Worm (Caenorhabditis elegans) whole organism, mixed stage, embryonic: ENCODE results near the gene cyb-2.1.

Source experiments
- M03D4.4 ChIP-seq: sonication (generic microtip); optimal IDR thresholded peaks from 2 replicates; lab custom pipeline; 2017; ENCODE audit warnings: mild to moderate bottlenecking, missing genetic modification characterization, missing compliant biosample characterization
- bed-3 ChIP-seq: fragments of 200-800 bp; sonication (Bioruptor generic); optimal IDR thresholded peaks from 3 replicates; lab custom pipeline; 2018; ENCODE audit warnings: mild to moderate bottlenecking, missing genetic modification characterization, moderate library complexity, missing compliant biosample characterization
- blmp-1 ChIP-seq: fragments of 150-350 bp; optimal IDR thresholded peaks from 2 replicates; lab custom pipeline; 2014; ENCODE audit warnings: missing biosample characterization, missing genetic modification characterization
- ceh-39 ChIP-seq: fragments of 150-350 bp; optimal IDR thresholded peaks from 2 replicates; lab custom pipeline; 2014; ENCODE audit warnings: missing biosample characterization, missing genetic modification characterization
- ceh-83 ChIP-seq: fragments of 200-800 bp; sonication (Bioruptor generic); optimal IDR thresholded peaks from 2 replicates; lab custom pipeline; 2018; ENCODE audit warnings: mild to moderate bottlenecking, missing genetic modification characterization, missing compliant biosample characterization
- ces-1 ChIP-seq: fragments of 150-350 bp; optimal IDR thresholded peaks from 2 replicates; lab custom pipeline; 2014; ENCODE audit warnings: missing biosample characterization, missing genetic modification reagents, missing genetic modification characterization
- cnd-1 ChIP-seq: fragments of 200-800 bp; sonication (Bioruptor generic); optimal IDR thresholded peaks from 2 replicates; lab custom pipeline; 2018; ENCODE audit warnings: mild to moderate bottlenecking, missing genetic modification characterization, missing compliant biosample characterization
- drap-1 ChIP-seq: fragments of 200-800 bp; sonication (Bioruptor generic); optimal IDR thresholded peaks from 3 replicates; lab custom pipeline; 2018; ENCODE audit warnings: mild to moderate bottlenecking, missing genetic modification characterization, missing compliant biosample characterization
- elt-1 ChIP-seq: sonication (generic microtip); optimal IDR thresholded peaks from 2 replicates; lab custom pipeline; 2017; ENCODE audit warnings: missing genetic modification characterization, mild to moderate bottlenecking, missing compliant biosample characterization, antibody characterized with exemption, moderate library complexity, borderline replicate concordance; ENCODE audit not compliant: insufficient read depth
- elt-3 ChIP-seq: fragments of 150-350 bp; optimal IDR thresholded peaks from 2 replicates; lab custom pipeline; 2014; ENCODE audit warnings: missing biosample characterization, missing genetic modification characterization
- flh-1 ChIP-seq: fragments of 200-800 bp; sonication (Bioruptor generic); optimal IDR thresholded peaks from 2 replicates; lab custom pipeline; 2018; ENCODE audit warnings: mild to moderate bottlenecking, missing genetic modification characterization, moderate library complexity, missing compliant biosample characterization
- ham-2 ChIP-seq: fragments of 200-800 bp; sonication (Bioruptor generic); optimal IDR thresholded peaks from 2 replicates; lab custom pipeline; 2018; ENCODE audit warnings: mild to moderate bottlenecking, missing genetic modification characterization, missing compliant biosample characterization
- hlh-1 ChIP-seq: fragments of 150-350 bp; optimal IDR thresholded peaks from 2 replicates; lab custom pipeline; 2014; ENCODE audit warnings: missing biosample characterization, missing genetic modification reagents, missing genetic modification characterization
- lin-13 ChIP-seq: fragments of 150-350 bp; optimal IDR thresholded peaks from 2 replicates; lab custom pipeline; 2014; ENCODE audit warnings: missing biosample characterization, missing genetic modification characterization
- lin-32 ChIP-seq: fragments of 200-800 bp; sonication (Bioruptor generic); optimal IDR thresholded peaks from 2 replicates; lab custom pipeline; 2018; ENCODE audit warnings: mild to moderate bottlenecking, missing genetic modification characterization, missing compliant biosample characterization
- lsy-2 ChIP-seq: fragments of 150-350 bp; optimal IDR thresholded peaks from 2 replicates; lab custom pipeline; 2014; ENCODE audit warnings: missing biosample characterization, missing genetic modification characterization
- mab-5 ChIP-seq: fragments of 150-350 bp; optimal IDR thresholded peaks from 2 replicates; lab custom pipeline; 2014; ENCODE audit warnings: missing biosample characterization, missing genetic modification characterization
- mep-1 ChIP-seq: fragments of 150-350 bp; optimal IDR thresholded peaks from 2 replicates; lab custom pipeline; 2017; ENCODE audit warnings: missing biosample characterization, missing genetic modification reagents, missing genetic modification characterization, inconsistent platforms
- mls-2 ChIP-seq: sonication (generic microtip); optimal IDR thresholded peaks from 2 replicates; lab custom pipeline; 2016; ENCODE audit warnings: mild to moderate bottlenecking, missing genetic modification characterization, moderate library complexity, missing compliant biosample characterization
- nhr-12 ChIP-seq: fragments of 150-350 bp; optimal IDR thresholded peaks from 2 replicates; lab custom pipeline; 2014; ENCODE audit warnings: missing biosample characterization, missing genetic modification characterization
- nhr-2 ChIP-seq: fragments of 150-350 bp; optimal IDR thresholded peaks from 2 replicates; lab custom pipeline; 2014; ENCODE audit warnings: missing biosample characterization, missing genetic modification characterization
- nhr-237 ChIP-seq: fragments of 150-350 bp; optimal IDR thresholded peaks from 2 replicates; lab custom pipeline; 2014; ENCODE audit warnings: missing biosample characterization, missing genetic modification characterization
- nhr-28 ChIP-seq: fragments of 150-350 bp; optimal IDR thresholded peaks from 2 replicates; lab custom pipeline; 2014; ENCODE audit warnings: missing biosample characterization, missing genetic modification characterization
- nhr-76 ChIP-seq: sonication (generic microtip); optimal IDR thresholded peaks from 2 replicates; lab custom pipeline; 2017; ENCODE audit warnings: missing biosample characterization, missing genetic modification characterization
- pha-4 ChIP-seq: fragments of 150-350 bp; optimal IDR thresholded peaks from 2 replicates; lab custom pipeline; 2018; ENCODE audit warnings: missing biosample characterization, missing genetic modification reagents, missing genetic modification characterization
- sem-2 ChIP-seq: fragments of 200-800 bp; sonication (Bioruptor generic); optimal IDR thresholded peaks from 2 replicates; lab custom pipeline; 2018; ENCODE audit warnings: mild to moderate bottlenecking, missing genetic modification characterization, missing compliant biosample characterization
- snpc-4 ChIP-seq: fragments of 150-350 bp; optimal IDR thresholded peaks from 2 replicates; lab custom pipeline; 2014; ENCODE audit warnings: missing biosample characterization, missing genetic modification characterization
- sptf-1 ChIP-seq: sonication (generic microtip); optimal IDR thresholded peaks from 2 replicates; lab custom pipeline; 2017; ENCODE audit warnings: mild to moderate bottlenecking, missing genetic modification characterization, moderate library complexity, missing compliant biosample characterization
- tbx-8 ChIP-seq: fragments of 200-800 bp; sonication (Bioruptor generic); optimal IDR thresholded peaks from 2 replicates; lab custom pipeline; 2018; ENCODE audit warnings: mild to moderate bottlenecking, missing genetic modification characterization, moderate library complexity, missing compliant biosample characterization
- unc-120 ChIP-seq: sonication (generic microtip); optimal IDR thresholded peaks from 2 replicates; lab custom pipeline; 2017; ENCODE audit warnings: missing genetic modification characterization, missing compliant biosample characterization; ENCODE audit not compliant: poor library complexity, severe bottlenecking
- unc-39 ChIP-seq: fragments of 150-350 bp; optimal IDR thresholded peaks from 2 replicates; lab custom pipeline; 2014; ENCODE audit warnings: missing biosample characterization, missing genetic modification characterization
- unc-62 ChIP-seq: fragments of 150-350 bp; optimal IDR thresholded peaks from 2 replicates; lab custom pipeline; 2014; ENCODE audit warnings: missing biosample characterization, missing genetic modification reagents, missing genetic modification characterization
- zip-8 ChIP-seq: fragments of 150-350 bp; optimal IDR thresholded peaks from 2 replicates; lab custom pipeline; 2014; ENCODE audit warnings: missing biosample characterization, missing genetic modification characterization
- ztf-11 ChIP-seq: fragments of 150-350 bp; optimal IDR thresholded peaks from 2 replicates; lab custom pipeline; 2014; ENCODE audit warnings: missing biosample characterization, missing genetic modification characterization

cyb-2.1 gene

DNA sequence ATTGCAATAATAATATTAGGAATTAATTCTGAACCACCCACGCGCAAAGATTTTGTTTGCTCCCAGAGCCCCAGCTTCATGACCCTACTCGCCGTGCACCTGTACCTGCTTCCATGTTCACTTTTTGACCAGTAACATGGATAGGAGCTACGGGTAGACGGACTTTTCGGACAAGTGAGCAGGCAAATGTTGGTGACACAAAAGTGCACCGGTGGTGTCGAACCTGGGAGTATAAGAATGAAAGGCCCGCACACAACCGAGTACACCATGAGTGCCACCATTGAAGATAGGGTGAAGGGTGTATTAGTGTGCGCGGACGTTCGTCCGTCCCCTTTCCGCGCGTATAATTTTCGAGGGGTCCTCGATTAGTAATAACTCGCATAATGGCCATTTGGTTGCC lies 40.2 kb downstream of the cyb-2.1 start (continued):
- TF ChIP-seq bed-3, result peak; percentile 95
- TF ChIP-seq, all 35 proteins: peak for 31

DNA sequence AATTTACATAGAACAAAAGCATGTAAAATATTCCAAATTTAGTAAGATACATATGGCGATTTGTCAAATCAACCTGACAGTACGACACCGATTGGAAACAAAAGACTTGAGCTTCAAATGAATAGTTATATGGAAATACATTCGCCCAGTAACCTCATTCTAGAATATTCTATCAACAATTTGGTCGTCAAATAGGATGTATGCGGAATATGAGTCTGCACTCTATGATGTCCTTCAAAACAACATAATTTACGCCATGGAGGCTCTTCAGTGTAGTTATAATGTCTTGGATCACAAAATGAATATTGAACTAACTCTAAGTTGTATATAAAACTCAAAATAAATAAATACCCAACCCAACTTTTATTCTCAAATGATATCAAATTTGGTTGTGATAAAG lies 40.9 kb downstream of the cyb-2.1 start:
- TF ChIP-seq ces-1, result peak; percentile 44
- TF ChIP-seq ceh-39, result peak; percentile 35
- no peak for TF ChIP-seq cnd-1 (tag; lab: Kevin White, UChicago)
- no peak for TF ChIP-seq bed-3
- no peak for TF ChIP-seq tbx-8 (GFP tag; lab: Kevin White, UChicago)
- TF ChIP-seq pha-4 (tag; lab: Kevin White, UChicago), result peak; percentile 7
- TF ChIP-seq nhr-76, result no peak

DNA sequence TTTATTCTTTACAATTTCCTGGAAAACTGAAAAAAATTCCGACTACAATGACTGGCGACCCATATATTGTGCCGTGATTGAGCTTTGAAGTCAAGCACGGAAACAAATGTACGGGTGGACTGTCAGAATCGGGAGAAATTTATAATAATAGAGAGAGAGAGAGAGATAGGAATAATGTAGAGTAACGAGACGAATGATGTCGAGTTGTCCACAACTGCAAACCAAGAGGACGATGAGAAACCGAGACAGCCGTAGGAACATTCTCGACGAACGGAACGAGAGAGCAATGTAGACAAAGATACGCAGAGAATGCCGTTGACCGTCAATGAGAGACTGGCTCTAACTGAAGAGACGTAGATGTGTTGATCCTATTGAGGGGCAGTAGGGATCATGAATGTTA lies 41.8 kb downstream of the cyb-2.1 start:
- TF ChIP-seq sptf-1 (tag; lab: Kevin White, UChicago), result no peak
- no peak for TF ChIP-seq ceh-83 (GFP tag; lab: Kevin White, UChicago)
- TF ChIP-seq nhr-76, result no peak
- TF ChIP-seq nhr-2 (tag; lab: Kevin White, UChicago), result no peak
- TF ChIP-seq hlh-1 (tag; lab: Kevin White, UChicago), result peak; percentile 6
- no peak for TF ChIP-seq sem-2
- peak; percentile 90 for TF ChIP-seq lin-13
- TF ChIP-seq ces-1, result peak; percentile 72
- TF ChIP-seq cnd-1 (tag; lab: Kevin White, UChicago), result peak; percentile 35
- TF ChIP-seq tbx-8 (GFP tag; lab: Kevin White, UChicago), result no peak
- peak; percentile 80 for TF ChIP-seq mep-1 (tag; lab: Kevin White, UChicago)
- peak; percentile 5 for TF ChIP-seq lin-32 (GFP tag; lab: Kevin White, UChicago)
- TF ChIP-seq drap-1 (GFP tag; lab: Kevin White, UChicago), result peak; percentile 1
- TF ChIP-seq mls-2 (tag; lab: Kevin White, UChicago), result peak; percentile 84
- no peak for TF ChIP-seq bed-3
- peak; percentile 98 for TF ChIP-seq unc-62
- TF ChIP-seq unc-120 (tag; lab: Kevin White, UChicago), result peak; percentile 42
- no peak for TF ChIP-seq nhr-12 (tag; lab: Kevin White, UChicago)
- TF ChIP-seq flh-1 (GFP tag; lab: Kevin White, UChicago), result no peak
- peak; percentile 72 for TF ChIP-seq elt-1
- peak; percentile 23 for TF ChIP-seq M03D4.4 (tag; lab: Kevin White, UChicago)
- no peak for TF ChIP-seq nhr-237
- peak; percentile 38 for TF ChIP-seq elt-3 (tag; lab: Kevin White, UChicago)
- TF ChIP-seq zip-8 (tag; lab: Kevin White, UChicago), result no peak
- TF ChIP-seq mab-5, result no peak
- peak; percentile 71 for TF ChIP-seq lsy-2 (tag; lab: Kevin White, UChicago)
- no peak for TF ChIP-seq blmp-1 (tag; lab: Kevin White, UChicago)
- TF ChIP-seq ztf-11 (tag; lab: Kevin White, UChicago), result no peak
- peak; percentile 97 for TF ChIP-seq pha-4 (tag; lab: Kevin White, UChicago)
- TF ChIP-seq unc-39 (tag; lab: Kevin White, UChicago), result no peak
- no peak for TF ChIP-seq nhr-28 (tag; lab: Kevin White, UChicago)
- peak; percentile 69 for TF ChIP-seq ceh-39

DNA sequence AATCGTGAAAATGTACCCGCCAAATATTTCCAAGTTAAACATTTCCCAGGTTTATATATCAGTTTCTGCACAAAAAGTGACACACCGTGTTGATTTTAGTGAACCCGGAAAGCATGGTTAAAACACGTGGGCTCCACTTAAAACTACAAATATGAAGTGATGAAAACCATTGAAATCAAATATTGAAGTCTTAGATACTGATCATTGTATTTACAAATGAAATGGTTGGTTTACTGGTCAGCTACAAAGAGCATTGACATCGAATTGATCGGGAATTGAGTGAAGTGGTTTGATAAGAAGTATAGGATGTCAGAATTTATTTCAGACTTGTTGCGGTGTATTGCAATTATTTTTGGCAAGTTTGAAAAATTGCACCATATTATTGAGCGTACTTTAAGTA lies 43.6 kb downstream of the cyb-2.1 start, which contains the start of gene hrg-5:
Gene hrg-5 (minus strand): TSS at position 17 of the 400 bp plus-strand sequence.
- TF ChIP-seq mab-5 (no peak), nhr-28 (tag; lab: Kevin White, UChicago) (no peak), mep-1 (tag; lab: Kevin White, UChicago) (no peak), bed-3 (no peak)

DNA sequence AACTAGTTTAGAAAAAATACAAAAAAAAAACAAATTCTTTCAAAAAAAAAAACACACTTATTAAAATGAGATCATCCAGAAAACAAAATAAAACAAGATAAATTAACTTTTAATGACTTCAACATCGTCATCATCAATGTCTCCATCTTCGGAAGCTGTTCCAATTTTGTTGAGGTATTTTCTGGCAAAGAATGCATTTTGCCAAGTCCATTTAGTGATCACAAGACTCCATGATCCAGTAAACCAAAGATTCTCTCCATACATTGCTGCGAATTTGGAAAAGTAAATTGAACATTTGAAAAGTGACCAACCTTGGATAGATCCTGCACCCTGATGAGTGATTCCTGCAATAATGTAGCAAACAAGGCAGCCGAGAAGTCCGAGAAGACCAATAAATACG lies 44.3 kb downstream of the cyb-2.1 start:
- TF ChIP-seq mep-1 (tag; lab: Kevin White, UChicago) (no peak), lsy-2 (tag; lab: Kevin White, UChicago) (no peak), cnd-1 (tag; lab: Kevin White, UChicago) (no peak), mls-2 (tag; lab: Kevin White, UChicago) (no peak), M03D4.4 (tag; lab: Kevin White, UChicago) (no peak), pha-4 (tag; lab: Kevin White, UChicago) (no peak), ceh-39 (no peak), zip-8 (tag; lab: Kevin White, UChicago) (no peak), sem-2 (no peak), blmp-1 (tag; lab: Kevin White, UChicago) (no peak), snpc-4 (tag; lab: Kevin White, UChicago) (no peak), lin-13 (no peak), ham-2 (GFP tag; lab: Kevin White, UChicago) (no peak), ces-1 (no peak), ceh-83 (GFP tag; lab: Kevin White, UChicago) (no peak), mab-5 (no peak), elt-1 (no peak), unc-62 (no peak)
- TF ChIP-seq, all 35 proteins: peak for 0
